Worm (Caenorhabditis elegans) whole organism, L2 larva: Measurements from ENCODE around the gene smg-4.

Experiments
- C34F6.9 ChIP-seq: fragments of 150-350 bp; optimal IDR thresholded peaks from 2 replicates; lab custom pipeline; 2014; ENCODE audit warnings: missing biosample characterization, missing genetic modification characterization
- F13H6.1 ChIP-seq: sonication (generic microtip); optimal IDR thresholded peaks from 2 replicates; lab custom pipeline; 2016; ENCODE audit warnings: missing genetic modification characterization, missing compliant biosample characterization
- alr-1 ChIP-seq: fragments of 150-350 bp; optimal IDR thresholded peaks from 2 replicates; lab custom pipeline; 2014; ENCODE audit warnings: missing biosample characterization, missing genetic modification characterization
- ama-1 ChIP-seq: fragments of 150-350 bp; optimal IDR thresholded peaks from 2 replicates; lab custom pipeline; 2018; ENCODE audit warnings: inconsistent platforms
- crh-2 ChIP-seq: sonication (generic microtip); optimal IDR thresholded peaks from 2 replicates; lab custom pipeline; 2017; ENCODE audit warnings: missing biosample characterization, missing genetic modification characterization
- fos-1 ChIP-seq: fragments of 150-350 bp; optimal IDR thresholded peaks from 2 replicates; lab custom pipeline; 2014; ENCODE audit warnings: missing biosample characterization, missing genetic modification characterization
- gmeb-1 ChIP-seq: fragments of 150-350 bp; optimal IDR thresholded peaks from 2 replicates; lab custom pipeline; 2014; ENCODE audit warnings: missing biosample characterization, missing genetic modification characterization
- lin-13 ChIP-seq: fragments of 150-350 bp; optimal IDR thresholded peaks from 2 replicates; lab custom pipeline; 2014; ENCODE audit warnings: missing biosample characterization, missing genetic modification reagents, missing genetic modification characterization
- lsy-2 ChIP-seq, 2 experiments: fragments of 150-350 bp in 1 of 2; sonication (generic microtip) in 1 of 2; optimal IDR thresholded peaks; 2 replicates each; lab custom pipeline; 2014 to 2017; ENCODE audit warnings: missing biosample characterization in 2 of 2, missing genetic modification characterization in 2 of 2
- mab-5 ChIP-seq: fragments of 150-350 bp; optimal IDR thresholded peaks from 2 replicates; lab custom pipeline; 2014; ENCODE audit warnings: missing biosample characterization, missing genetic modification characterization
- nhr-11 ChIP-seq: fragments of 150-350 bp; optimal IDR thresholded peaks from 2 replicates; lab custom pipeline; 2014; ENCODE audit warnings: missing biosample characterization, missing genetic modification characterization
- nhr-129 ChIP-seq: fragments of 150-350 bp; optimal IDR thresholded peaks from 2 replicates; lab custom pipeline; 2014; ENCODE audit warnings: missing biosample characterization, missing genetic modification characterization
- nhr-25 ChIP-seq: fragments of 150-350 bp; sonication (generic microtip); optimal IDR thresholded peaks from 3 replicates; lab custom pipeline; 2014; ENCODE audit warnings: missing biosample characterization, missing genetic modification characterization
- peb-1 ChIP-seq: fragments of 150-350 bp; optimal IDR thresholded peaks from 2 replicates; lab custom pipeline; 2014; ENCODE audit warnings: missing biosample characterization, missing genetic modification characterization
- sem-4 ChIP-seq: fragments of 150-350 bp; optimal IDR thresholded peaks from 2 replicates; lab custom pipeline; 2014; ENCODE audit warnings: missing biosample characterization, missing genetic modification reagents, missing genetic modification characterization
- skn-1 ChIP-seq: sonication (generic microtip); optimal IDR thresholded peaks from 2 replicates; lab custom pipeline; 2017; ENCODE audit warnings: missing biosample characterization, missing genetic modification characterization
- sma-3 ChIP-seq: sonication (generic microtip); optimal IDR thresholded peaks from 2 replicates; lab custom pipeline; 2016; ENCODE audit warnings: missing genetic modification reagents, missing genetic modification characterization, missing compliant biosample characterization
- sma-9 ChIP-seq, 2 experiments: fragments of 150-350 bp in 1 of 2; sonication (generic microtip) in 1 of 2; optimal IDR thresholded peaks; 2 replicates each; lab custom pipeline; 2014 to 2016; ENCODE audit warnings: missing genetic modification characterization in 2 of 2, mild to moderate bottlenecking in 1 of 2, missing biosample characterization in 1 of 2, missing compliant biosample characterization in 1 of 2, missing genetic modification reagents in 1 of 2, moderate library complexity in 1 of 2
- snpc-4 ChIP-seq: fragments of 150-350 bp; optimal IDR thresholded peaks from 2 replicates; lab custom pipeline; 2014; ENCODE audit warnings: missing biosample characterization, missing genetic modification characterization
- unc-55 ChIP-seq: fragments of 150-350 bp; sonication (generic microtip); optimal IDR thresholded peaks from 3 replicates; lab custom pipeline; 2014; ENCODE audit warnings: missing biosample characterization, missing genetic modification reagents, missing genetic modification characterization
- ztf-4 ChIP-seq: fragments of 150-350 bp; optimal IDR thresholded peaks from 2 replicates; lab custom pipeline; 2014; ENCODE audit warnings: missing biosample characterization, missing genetic modification characterization

smg-4 gene

DNA sequence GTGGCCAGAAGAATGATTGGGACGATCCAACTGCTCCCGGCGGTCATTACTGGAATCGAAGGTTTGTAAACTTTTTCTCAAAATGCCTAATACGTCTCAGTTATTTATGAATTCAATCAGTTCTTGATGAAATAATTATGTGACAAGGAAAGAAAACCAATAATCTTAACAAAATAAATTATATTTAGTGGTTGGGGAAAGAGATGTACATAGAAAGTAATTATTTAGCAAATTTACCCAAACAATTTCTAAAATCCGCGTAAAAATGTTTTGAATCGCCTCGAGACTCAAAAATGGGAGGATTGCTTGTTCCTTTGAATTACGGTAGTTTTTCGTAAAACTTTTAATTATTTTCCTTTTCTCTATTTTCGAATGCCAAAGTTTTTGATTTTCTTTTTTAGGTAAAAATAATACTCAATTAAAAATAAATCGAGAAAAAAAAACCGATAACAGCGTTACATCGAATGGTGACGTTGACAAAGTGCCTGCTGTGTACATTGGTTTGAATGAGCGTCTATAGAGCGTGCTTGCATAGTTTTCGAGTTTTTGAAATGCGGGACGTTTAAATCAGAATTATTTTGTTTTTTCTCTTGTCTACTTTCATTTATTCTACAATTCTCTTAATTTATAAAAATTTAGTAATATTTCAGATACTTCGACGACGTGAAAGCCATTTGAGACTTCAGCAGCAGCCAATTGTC is 47.9 kb downstream of the smg-4 start, which contains the start of the genes aagr-3 and drap-1:
aagr-3 (minus strand) TSS at position 51 of the 701 bp plus-strand sequence.
drap-1 (plus strand) TSS at position 645 of the 701 bp plus-strand sequence.
- TF ChIP-seq nhr-25 (tag; lab: Kevin White, UChicago) (no peak), fos-1 (tag; lab: Kevin White, UChicago) (peak; percentile 83), sem-4 (tag; lab: Kevin White, UChicago) (peak; percentile 61), ztf-4 (tag; lab: Kevin White, UChicago) (peak; percentile 12), crh-2 (tag; lab: Kevin White, UChicago) (peak; percentile 90), C34F6.9 (peak; percentile 82), lsy-2 (tag; optimal IDR thresholded peaks at IDR 0.05; lab: Kevin White, UChicago) (peak in 1 of 2 experiments; percentile 82), gmeb-1 (tag; lab: Kevin White, UChicago) (peak; percentile 56), mab-5 (tag; lab: Kevin White, UChicago) (peak; percentile 26), peb-1 (tag; lab: Kevin White, UChicago) (no peak), skn-1 (tag; lab: Kevin White, UChicago) (peak; percentile 25), sma-9 (GFP tag; optimal IDR thresholded peaks at IDR 0.05; lab: Kevin White, UChicago) (peak; percentile 40), sma-9 (tag; optimal IDR thresholded peaks at IDR 0.05; lab: Kevin White, UChicago) (no peak), lin-13 (GFP tag; lab: Kevin White, UChicago) (peak; percentile 55), nhr-11 (tag; lab: Kevin White, UChicago) (no peak), sma-3 (GFP tag; lab: Kevin White, UChicago) (peak; percentile 51), F13H6.1 (tag; lab: Kevin White, UChicago) (peak; percentile 39), ama-1 (peak; percentile 61), alr-1 (tag; lab: Kevin White, UChicago) (no peak), unc-55 (GFP tag; lab: Kevin White, UChicago) (peak; percentile 86), nhr-129 (tag; lab: Kevin White, UChicago) (peak; percentile 77), snpc-4 (tag; lab: Kevin White, UChicago) (peak; percentile 42)
